Worm (Caenorhabditis elegans): Measurements from ENCODE around the gene ctg-2.

DNA sequence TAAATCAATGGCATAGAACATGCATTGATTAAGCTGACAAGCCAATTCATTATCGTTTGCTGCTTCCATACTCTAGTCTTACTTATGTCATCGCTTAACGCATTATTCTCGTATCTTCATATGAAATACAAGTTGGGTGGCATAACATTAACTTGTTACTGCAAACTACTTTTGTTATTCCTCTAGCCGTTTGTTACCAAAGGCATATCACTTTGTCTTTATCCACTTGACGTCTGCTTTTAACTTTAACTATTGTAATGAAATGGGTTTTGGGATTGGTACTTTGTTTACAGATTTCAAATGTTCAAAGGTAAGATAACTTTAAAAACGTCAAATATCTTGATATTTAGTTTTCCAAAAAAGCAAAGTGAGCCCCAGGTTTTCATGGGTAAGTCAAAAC lies 21.2 kb downstream of the ctg-2 start, which contains the start of gene W01C9.2:
- no peak for TF ChIP-seq fos-1 (tag; optimal IDR thresholded peaks at IDR 0.05)
- TF ChIP-seq egl-27 (tag; optimal IDR thresholded peaks at IDR 0.05), result no peak
- no peak for TF ChIP-seq blmp-1 (tag; optimal IDR thresholded peaks at IDR 0.05; ENCODE audit: insufficient read depth)
- no peak for TF ChIP-seq nhr-237 (tag; optimal IDR thresholded peaks at IDR 0.05)
- no peak for TF ChIP-seq alr-1 (tag; optimal IDR thresholded peaks at IDR 0.05)
- no peak for TF ChIP-seq R02D3.7 (tag; optimal IDR thresholded peaks at IDR 0.05)
- TF ChIP-seq ztf-11 (tag; optimal IDR thresholded peaks at IDR 0.05), result no peak

Data from whole organism, L2 larva.